Fruit fly (Drosophila melanogaster) whole organism, larva: ENCODE measurements around the gene CG5194.
A peak's percentile ranks its signal among the peaks of the same experiment; 100 is the strongest.

ENCODE experiments used
- noc ChIP-seq: fragments of 200-800 bp; sonication (Bioruptor generic); optimal IDR thresholded peaks from 3 replicates; lab custom pipeline; 2019; ENCODE audit warnings: missing biosample characterization, mild to moderate bottlenecking, missing genetic modification characterization, moderate library complexity

Gene CG5194

dm6 chr3L:9013745-9014144 lies 4.1 kb upstream of the CG5194 start:
- no peak for TF ChIP-seq noc

dm6 chr3L:9011485-9012389 lies 2.1 kb upstream of the CG5194 start:
- no peak for TF ChIP-seq noc

dm6 chr3L:9004788-9005246 lies 4.8 kb downstream of the CG5194 start, which contains the start of gene Doc3:
Doc3 (plus strand) TSS chr3L:9005196.
- TF ChIP-seq noc: no peak

dm6 chr3L:9003369-9003768 lies 6.3 kb downstream of the CG5194 start:
- TF ChIP-seq noc: no peak

- TF ChIP-seq noc: no peak
Measured at dm6 chr3L:9002527-9002926, 7.1 kb downstream of the CG5194 start.

dm6 chr3L:8997686-8998239 lies 11.9 kb downstream of the CG5194 start, which contains the start of the genes smg and CG5087:
smg (minus strand) TSS chr3L:8997989.
CG5087 (plus strand) TSS chr3L:8998184.
- TF ChIP-seq noc: peak; percentile 31

- TF ChIP-seq noc: no peak
Measured at dm6 chr3L:8996899-8997685, 12.5 kb downstream of the CG5194 start.

dm6 chr3L:8996173-8996767 lies 13.4 kb downstream of the CG5194 start:
- peak; percentile 83 for TF ChIP-seq noc

- TF ChIP-seq noc: no peak
Measured at dm6 chr3L:8990128-8990527, 19.5 kb downstream of the CG5194 start, which contains the start of gene CG5280. CG5280 (minus strand) TSS chr3L:8990228.

- no peak for TF ChIP-seq noc
Measured at dm6 chr3L:8986582-8986981, 23.1 kb downstream of the CG5194 start, which contains the start of gene CG5068. CG5068 (plus strand) TSS chr3L:8986710.

- TF ChIP-seq noc: peak; percentile 79
Measured at dm6 chr3L:8985848-8986320, 23.8 kb downstream of the CG5194 start, which contains the start of gene Galk. Galk (minus strand) TSS chr3L:8986091.

- no peak for TF ChIP-seq noc
Measured at dm6 chr3L:8985132-8985847, 24.3 kb downstream of the CG5194 start.

dm6 chr3L:8982044-8982443 lies 27.6 kb downstream of the CG5194 start:
- no peak for TF ChIP-seq noc

- TF ChIP-seq noc: no peak
Measured at dm6 chr3L:8981495-8981894, 28.1 kb downstream of the CG5194 start, which contains the start of gene CG13314. CG13314 (plus strand) TSS chr3L:8981795.

dm6 chr3L:8979780-8980179 lies 29.9 kb downstream of the CG5194 start, which contains the start of gene CG5644:
CG5644 (minus strand) TSS chr3L:8979880.
- TF ChIP-seq noc: no peak
